Worm (Caenorhabditis elegans): Measurements from ENCODE around the gene F45E6.1.

F45E6.1 gene

ce11 chrX:12454290-12454795 is 22.9 kb downstream of the F45E6.1 start, which contains the start of the genes T18D3.9 and T18D3.1:
TSS of gene T18D3.9 (minus strand) at chrX:12454457.
TSS of gene T18D3.1 (plus strand) at chrX:12454745.
- TF ChIP-seq fos-1 (tag; optimal IDR thresholded peaks at IDR 0.05) (peak; percentile 42), nhr-129 (tag; optimal IDR thresholded peaks at IDR 0.05) (peak; percentile 60), C34F6.9 (tag; optimal IDR thresholded peaks at IDR 0.05) (peak; percentile 65), nhr-21 (tag; optimal IDR thresholded peaks at IDR 0.05) (peak; percentile 42), unc-55 (GFP tag; optimal IDR thresholded peaks at IDR 0.05) (peak; percentile 32), crh-2 (tag; optimal IDR thresholded peaks at IDR 0.05) (peak; percentile 46), lsy-2 (tag; optimal IDR thresholded peaks at IDR 0.05) (peak in 1 of 2 experiments; percentile 60), lin-13 (GFP tag; optimal IDR thresholded peaks at IDR 0.05) (peak; percentile 62), nhr-12 (tag; optimal IDR thresholded peaks at IDR 0.05) (no peak), sma-9 (GFP tag; optimal IDR thresholded peaks at IDR 0.05) (peak; percentile 14), sma-9 (tag; optimal IDR thresholded peaks at IDR 0.05) (no peak), sma-3 (GFP tag; optimal IDR thresholded peaks at IDR 0.05) (peak; percentile 36), nhr-23 (tag; optimal IDR thresholded peaks at IDR 0.05) (no peak), nhr-25 (tag; optimal IDR thresholded peaks at IDR 0.05) (peak; percentile 39), F13H6.1 (tag; optimal IDR thresholded peaks at IDR 0.05) (peak; percentile 38), gmeb-1 (tag; optimal IDR thresholded peaks at IDR 0.05) (peak; percentile 45), R02D3.7 (tag; optimal IDR thresholded peaks at IDR 0.05) (no peak)

DNA sequence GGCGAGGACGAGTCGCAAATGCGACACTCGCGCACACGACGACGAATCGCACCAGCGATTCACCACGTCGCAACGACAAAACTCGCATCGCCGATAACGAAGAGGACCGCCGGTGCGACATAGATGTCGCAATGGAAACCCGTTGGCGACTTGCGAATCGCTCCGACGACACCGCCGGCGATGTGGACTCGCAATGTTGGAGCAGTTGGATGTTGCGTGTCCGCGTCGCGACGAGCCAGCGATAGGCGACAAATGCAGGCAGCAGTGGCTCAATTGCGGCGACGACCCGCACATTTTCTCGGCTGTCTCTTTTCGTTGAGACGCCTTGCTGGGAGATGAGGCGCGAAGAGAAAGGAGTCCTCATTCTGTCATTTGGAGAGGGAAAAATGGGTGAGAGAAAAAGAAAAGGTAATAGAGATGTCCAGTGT is 25.1 kb downstream of the F45E6.1 start:
- TF ChIP-seq elt-3 (tag; optimal IDR thresholded peaks at IDR 0.05) (no peak), alr-1 (tag; optimal IDR thresholded peaks at IDR 0.05) (no peak), egl-27 (tag; optimal IDR thresholded peaks at IDR 0.05) (no peak), nhr-129 (tag; optimal IDR thresholded peaks at IDR 0.05) (peak; percentile 60), nhr-77 (tag; optimal IDR thresholded peaks at IDR 0.05) (no peak), nhr-23 (tag; optimal IDR thresholded peaks at IDR 0.05) (no peak), nhr-237 (tag; optimal IDR thresholded peaks at IDR 0.05) (no peak), mbf-1 (tag; optimal IDR thresholded peaks at IDR 0.05) (no peak), nhr-12 (tag; optimal IDR thresholded peaks at IDR 0.05) (no peak), ceh-16 (tag; optimal IDR thresholded peaks at IDR 0.05) (no peak), sem-4 (tag; optimal IDR thresholded peaks at IDR 0.05) (peak; percentile 28), sma-9 (GFP tag; optimal IDR thresholded peaks at IDR 0.05) (peak; percentile 3), sma-9 (tag; optimal IDR thresholded peaks at IDR 0.05) (no peak), fos-1 (tag; optimal IDR thresholded peaks at IDR 0.05) (peak; percentile 31), lsy-2 (tag; optimal IDR thresholded peaks at IDR 0.05) (peak; percentile 22 to 40), zag-1 (tag; optimal IDR thresholded peaks at IDR 0.05) (no peak), ztf-11 (tag; optimal IDR thresholded peaks at IDR 0.05) (no peak), peb-1 (tag; optimal IDR thresholded peaks at IDR 0.05) (no peak), blmp-1 (tag; optimal IDR thresholded peaks at IDR 0.05; ENCODE audit: insufficient read depth) (no peak), ztf-4 (tag; optimal IDR thresholded peaks at IDR 0.05) (no peak), unc-55 (GFP tag; optimal IDR thresholded peaks at IDR 0.05) (peak; percentile 64), lin-39 (tag; optimal IDR thresholded peaks at IDR 0.05) (no peak), lin-13 (GFP tag; optimal IDR thresholded peaks at IDR 0.05) (no peak), Y55F3AM.14 (GFP tag; optimal IDR thresholded peaks at IDR 0.05) (no peak), mab-5 (tag; optimal IDR thresholded peaks at IDR 0.05) (no peak), ama-1 (optimal IDR thresholded peaks at IDR 0.05) (no peak), C34F6.9 (tag; optimal IDR thresholded peaks at IDR 0.05) (peak; percentile 35), dmd-4 (tag; optimal IDR thresholded peaks at IDR 0.05) (no peak), nhr-6 (tag; optimal IDR thresholded peaks at IDR 0.05) (no peak), R02D3.7 (tag; optimal IDR thresholded peaks at IDR 0.05) (no peak), snpc-4 (tag; optimal IDR thresholded peaks at IDR 0.05) (no peak), nhr-25 (tag; optimal IDR thresholded peaks at IDR 0.05) (no peak), aly-2 (tag; optimal IDR thresholded peaks at IDR 0.05) (no peak), ztf-1 (GFP tag; conservative IDR thresholded peaks at IDR 0.05) (no peak), skn-1 (tag; optimal IDR thresholded peaks at IDR 0.05) (no peak), nhr-21 (tag; optimal IDR thresholded peaks at IDR 0.05) (no peak), nhr-11 (tag; optimal IDR thresholded peaks at IDR 0.05) (no peak), ceh-82 (tag; optimal IDR thresholded peaks at IDR 0.05) (no peak), gmeb-1 (tag; optimal IDR thresholded peaks at IDR 0.05) (no peak), ZK546.5 (tag; optimal IDR thresholded peaks at IDR 0.05) (no peak), elt-1 (tag; optimal IDR thresholded peaks at IDR 0.05) (no peak), nhr-10 (tag; optimal IDR thresholded peaks at IDR 0.05) (no peak), sma-3 (GFP tag; optimal IDR thresholded peaks at IDR 0.05) (no peak), crh-2 (tag; optimal IDR thresholded peaks at IDR 0.05) (no peak), lin-11 (tag; optimal IDR thresholded peaks at IDR 0.05) (no peak), F13H6.1 (tag; optimal IDR thresholded peaks at IDR 0.05) (peak; percentile 47), unc-39 (tag; optimal IDR thresholded peaks at IDR 0.05) (no peak), unc-62 (GFP tag; optimal IDR thresholded peaks at IDR 0.05) (no peak), mdl-1 (tag; optimal IDR thresholded peaks at IDR 0.05) (no peak)

All from whole organism, L2 larva.